Worm (Caenorhabditis elegans) whole organism, early embryonic: ENCODE data around the gene K02D10.3.

ENCODE experiments used
- ama-1 ChIP-seq: fragments of 150-350 bp; optimal IDR thresholded peaks from 2 replicates; lab custom pipeline; 2014
- ets-7 ChIP-seq: sonication (generic microtip); optimal IDR thresholded peaks from 2 replicates; lab custom pipeline; 2016; ENCODE audit warnings: missing genotype, missing genetic modification characterization, missing compliant biosample characterization
- flt-1 ChIP-seq: fragments of 200-800 bp; sonication (Bioruptor generic); IDR thresholded peaks from 2 replicates; pipeline ENCODE4 v1.3.6; 2022; ENCODE audit warnings: missing genetic modification characterization, missing compliant biosample characterization
- hmbx-1 ChIP-seq: sonication (generic microtip); optimal IDR thresholded peaks from 2 replicates; lab custom pipeline; 2016; ENCODE audit warnings: mild to moderate bottlenecking, missing genetic modification characterization, missing compliant biosample characterization
- hnd-1 ChIP-seq: sonication (generic microtip); optimal IDR thresholded peaks from 2 replicates; lab custom pipeline; 2016; ENCODE audit warnings: missing genetic modification characterization, missing compliant biosample characterization
- pes-1 ChIP-seq: fragments of 200-800 bp; sonication (Bioruptor generic); IDR thresholded peaks from 2 replicates; pipeline ENCODE4 v1.3.6; 2022; ENCODE audit warnings: missing genetic modification reagents, missing genetic modification characterization, missing compliant biosample characterization
- tbx-37 ChIP-seq: fragments of 200-800 bp; sonication (Bioruptor generic); conservative IDR thresholded peaks from 2 replicates; pipeline ENCODE4 v1.3.6; 2022; ENCODE audit warnings: missing genetic modification reagents, missing genetic modification characterization, missing compliant biosample characterization

- no peak for TF ChIP-seq ama-1 (lab: Kevin White, UChicago)
- TF ChIP-seq hmbx-1 (tag; lab: Kevin White, UChicago) = no peak
- TF ChIP-seq ets-7 (tag; lab: Kevin White, UChicago) = no peak
- no peak for TF ChIP-seq flt-1 (GFP tag; lab: Robert Waterston, UW)
- TF ChIP-seq hnd-1 (tag; lab: Kevin White, UChicago) = no peak
- no peak for TF ChIP-seq tbx-37 (GFP tag; lab: Robert Waterston, UW)
- no peak for TF ChIP-seq pes-1 (GFP tag; lab: Robert Waterston, UW)
These were observed 27.9 kb downstream of the K02D10.3 start, which contains the start of gene ZK370.6 for ce11 chrIII:8743796-8744404.
